In the genomic region with DNA sequence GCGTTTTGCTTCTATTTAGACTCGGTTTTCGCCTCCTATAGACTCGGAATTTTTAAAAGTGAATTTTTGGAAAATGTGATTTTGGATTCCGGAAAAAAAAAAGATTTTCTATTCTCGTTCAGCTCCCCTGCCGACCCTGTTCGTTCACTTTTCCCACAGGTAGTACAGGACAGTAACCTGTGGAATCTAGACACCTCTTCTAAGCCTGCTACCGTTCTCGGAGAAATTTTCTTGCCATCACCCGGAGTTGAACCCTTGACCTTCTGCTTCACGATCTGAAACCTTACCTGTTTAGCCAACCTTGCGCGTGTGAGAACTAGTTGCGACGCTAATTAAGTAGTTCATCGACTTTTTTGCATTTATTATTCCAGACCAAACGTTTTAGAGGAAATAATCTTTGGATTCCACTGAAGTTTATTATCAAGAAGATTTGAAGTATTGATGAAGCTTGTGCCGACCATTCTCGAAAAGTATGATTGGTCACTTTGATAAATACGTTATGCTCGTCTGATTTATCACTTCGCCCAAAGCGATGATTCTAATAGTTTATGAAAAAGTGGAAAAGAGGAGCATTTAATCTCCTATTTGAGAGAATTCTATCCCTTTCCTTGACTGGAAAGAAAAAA, we compare ENCODE assay signal across 2 worm cellular contexts.
TF ChIP-seq lines count a peak whose summit lies in the region.
"Not testable (repeated sequence)": the region's sequence is repeated elsewhere in the genome, so short reads cannot be mapped to it uniquely, and the experiment has no call there.

No protein-coding gene starts in this region.

TF ChIP-seq in whole organism, L4 larva, 104 proteins besides CTCF, POLR2A, EP300 and RAD21:
- TF ChIP-seq ctbp-1 (GFP tag; IDR thresholded peaks at IDR 0.05; lab: Robert Waterston, UW) (peak; percentile 50; the same call in 1 of the 2 replicates), egl-43 (GFP tag; IDR thresholded peaks at IDR 0.05; lab: Robert Waterston, UW) (peak; percentile 77), snpc-1.2 (GFP tag; IDR thresholded peaks at IDR 0.05; lab: Robert Waterston, UW) (peak; percentile 71), T26A8.4 (GFP tag; IDR thresholded peaks at IDR 0.05; lab: Robert Waterston, UW) (0 out of 2 replicates have a peak, but pooled peaks have one; percentile 27), F44E2.7 (GFP tag; IDR thresholded peaks at IDR 0.05; lab: Robert Waterston, UW) (peak; percentile 70; the same call in 1 of the 2 replicates), saeg-2 (GFP tag; IDR thresholded peaks at IDR 0.05; lab: Robert Waterston, UW) (0 out of 2 replicates have a peak, but pooled peaks have one; percentile 55), ZK337.2 (GFP tag; IDR thresholded peaks at IDR 0.05; lab: Robert Waterston, UW) (0 out of 2 replicates have a peak, but pooled peaks have one; percentile 46), mdt-29 (GFP tag; IDR thresholded peaks at IDR 0.05; lab: Robert Waterston, UW) (peak; percentile 51; the same call in 1 of the 2 replicates), dmd-8 (GFP tag; IDR thresholded peaks at IDR 0.05; lab: Robert Waterston, UW) (peak; percentile 87), Y48G9A.11 (GFP tag; IDR thresholded peaks at IDR 0.05; lab: Robert Waterston, UW) (peak; percentile 78), lim-7 (GFP tag; IDR thresholded peaks at IDR 0.05; lab: Robert Waterston, UW) (peak; percentile 79), ceh-20 (GFP tag; IDR thresholded peaks at IDR 0.05; lab: Robert Waterston, UW) (0 out of 2 replicates have a peak, but pooled peaks have one; percentile 19), vab-7 (GFP tag; IDR thresholded peaks at IDR 0.05; lab: Robert Waterston, UW) (peak; percentile 69), pha-4 (GFP tag; IDR thresholded peaks at IDR 0.05; lab: Robert Waterston, UW) (peak; percentile 64; the same call in 1 of the 2 replicates), madf-5 (GFP tag; IDR thresholded peaks at IDR 0.05; lab: Robert Waterston, UW) (peak in 1 of 2 experiments; percentile 68; a peak in 2 of 4 replicates), Y75B8A.6 (GFP tag; IDR thresholded peaks at IDR 0.05; lab: Robert Waterston, UW) (0 out of 2 replicates have a peak, but pooled peaks have one; percentile 31), lin-38 (GFP tag; IDR thresholded peaks at IDR 0.05; lab: Robert Waterston, UW) (peak; percentile 72), nhr-41 (GFP tag; IDR thresholded peaks at IDR 0.05; lab: Robert Waterston, UW) (peak; percentile 68; the same call in 1 of the 2 replicates), mxl-2 (GFP tag; conservative IDR thresholded peaks at IDR 0.05; lab: Robert Waterston, UW) (0 out of 2 replicates have a peak, but pooled peaks have one; percentile 43), Y105C5A.15 (GFP tag; IDR thresholded peaks at IDR 0.05; lab: Robert Waterston, UW) (0 out of 2 replicates have a peak, but pooled peaks have one; percentile 66), arid-1 (GFP tag; conservative IDR thresholded peaks at IDR 0.05; lab: Robert Waterston, UW) (peak; percentile 71; the same call in 1 of the 2 replicates), F26F4.8 (GFP tag; conservative IDR thresholded peaks at IDR 0.05; lab: Robert Waterston, UW) (peak; percentile 95)
- TF ChIP-seq pha-4 (tag; optimal IDR thresholded peaks at IDR 0.05; lab: Kevin White, UChicago): not testable (repeated sequence)

TF ChIP-seq in whole organism, young adult, 124 proteins besides CTCF, POLR2A, EP300 and RAD21:
- TF ChIP-seq egrh-3 (GFP tag; IDR thresholded peaks at IDR 0.05; lab: Robert Waterston, UW) (peak; percentile 30; the same call in 1 of the 2 replicates), tbp1 (GFP tag; optimal IDR thresholded peaks at IDR 0.05; lab: Kevin White, UChicago) (peak; percentile 71), Y95B8A.8 (GFP tag; IDR thresholded peaks at IDR 0.05; lab: Robert Waterston, UW) (peak; percentile 54; the same call in 1 of the 2 replicates), attf-6 (GFP tag; IDR thresholded peaks at IDR 0.05; lab: Robert Waterston, UW) (peak; percentile 73), F33H1.4 (GFP tag; IDR thresholded peaks at IDR 0.05; lab: Robert Waterston, UW) (peak; percentile 63), rpc-1 (optimal IDR thresholded peaks at IDR 0.05; lab: Kevin White, UChicago) (peak; percentile 2), rpc-1 (tag; optimal IDR thresholded peaks at IDR 0.05; lab: Kevin White, UChicago) (peak; percentile 59), ceh-100 (GFP tag; IDR thresholded peaks at IDR 0.05; lab: Robert Waterston, UW) (0 out of 2 replicates have a peak, but pooled peaks have one; percentile 12), cebp-2 (GFP tag; IDR thresholded peaks at IDR 0.05; lab: Robert Waterston, UW) (0 out of 2 replicates have a peak, but pooled peaks have one; percentile 49), attf-3 (GFP tag; conservative IDR thresholded peaks at IDR 0.05; lab: Robert Waterston, UW) (peak; percentile 47; the same call in 1 of the 2 replicates), mcd-1 (GFP tag; IDR thresholded peaks at IDR 0.05; lab: Robert Waterston, UW) (peak; percentile 42; the same call in 1 of the 2 replicates), F37B4.10 (GFP tag; IDR thresholded peaks at IDR 0.05; lab: Robert Waterston, UW) (0 out of 2 replicates have a peak, but pooled peaks have one; percentile 78), hmg-1.2 (GFP tag; IDR thresholded peaks at IDR 0.05; lab: Robert Waterston, UW) (peak; percentile 39), egl-44 (GFP tag; IDR thresholded peaks at IDR 0.05; lab: Robert Waterston, UW) (peak; percentile 91), pbrm-1 (GFP tag; IDR thresholded peaks at IDR 0.05; lab: Robert Waterston, UW) (peak; percentile 57; the same call in 1 of the 2 replicates), ekl-4 (GFP tag; IDR thresholded peaks at IDR 0.05; lab: Robert Waterston, UW) (peak; percentile 62; the same call in 1 of the 2 replicates), madf-3 (GFP tag; IDR thresholded peaks at IDR 0.05; lab: Robert Waterston, UW) (peak; percentile 54; the same call in 1 of the 2 replicates), madf-6 (GFP tag; IDR thresholded peaks at IDR 0.05; lab: Robert Waterston, UW) (peak; percentile 71), lin-26 (GFP tag; IDR thresholded peaks at IDR 0.05; lab: Robert Waterston, UW) (peak; percentile 86), hsf-1 (GFP tag; IDR thresholded peaks at IDR 0.05; lab: Robert Waterston, UW) (peak; percentile 75), hmg-20 (GFP tag; IDR thresholded peaks at IDR 0.05; lab: Robert Waterston, UW) (peak; percentile 26; the same call in 1 of the 2 replicates), D2030.7 (GFP tag; IDR thresholded peaks at IDR 0.05; lab: Robert Waterston, UW) (peak; percentile 87), ztf-25 (GFP tag; IDR thresholded peaks at IDR 0.05; lab: Robert Waterston, UW) (0 out of 2 replicates have a peak, but pooled peaks have one; percentile 42), madf-8 (GFP tag; conservative IDR thresholded peaks at IDR 0.05; lab: Robert Waterston, UW) (0 out of 2 replicates have a peak, but pooled peaks have one; percentile 9), B0261.1 (tag; optimal IDR thresholded peaks at IDR 0.05; lab: Kevin White, UChicago) (peak; percentile 49), ceh-58 (GFP tag; IDR thresholded peaks at IDR 0.05; lab: Robert Waterston, UW) (0 out of 2 replicates have a peak, but pooled peaks have one; percentile 85), F39B2.1 (GFP tag; IDR thresholded peaks at IDR 0.05; lab: Robert Waterston, UW) (0 out of 2 replicates have a peak, but pooled peaks have one; percentile 63), rcor-1 (GFP tag; IDR thresholded peaks at IDR 0.05; lab: Robert Waterston, UW) (peak; percentile 58), C17E4.6 (GFP tag; IDR thresholded peaks at IDR 0.05; lab: Robert Waterston, UW) (peak; percentile 61; the same call in 1 of the 2 replicates), Y79H2A.3 (GFP tag; conservative IDR thresholded peaks at IDR 0.05; lab: Robert Waterston, UW) (peak; percentile 63; the same call in 1 of the 2 replicates), Y56A3A.18 (GFP tag; IDR thresholded peaks at IDR 0.05; lab: Robert Waterston, UW) (peak; percentile 54; the same call in 1 of the 2 replicates), aptf-2 (GFP tag; conservative IDR thresholded peaks at IDR 0.05; lab: Robert Waterston, UW) (0 out of 2 replicates have a peak, but pooled peaks have one; percentile 26), aptf-3 (GFP tag; IDR thresholded peaks at IDR 0.05; lab: Robert Waterston, UW) (peak; percentile 84; the same call in 1 of the 2 replicates)
